Fruit fly (Drosophila melanogaster): ENCODE measurements around the gene Zip89B.

Zip89B gene

DNA sequence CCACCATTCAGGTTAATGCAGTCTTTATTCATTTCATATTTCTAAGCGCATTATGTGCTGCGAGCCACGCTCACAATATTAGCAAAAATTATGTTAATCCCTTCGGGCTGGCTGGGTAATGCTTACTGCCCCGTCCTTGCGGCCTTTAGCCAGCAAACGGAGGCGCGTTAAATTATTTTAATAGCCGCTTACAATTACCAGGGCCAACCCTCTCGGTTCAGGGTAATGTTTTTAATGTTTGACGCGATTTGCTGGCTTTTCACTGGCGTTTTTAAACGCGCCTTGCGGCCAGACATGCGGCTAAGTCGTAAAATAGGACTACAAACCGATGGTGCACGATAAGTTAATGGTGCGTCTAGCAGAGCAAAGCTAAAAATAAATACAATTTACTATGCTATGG lies 29.2 kb downstream of the Zip89B start:
- TF ChIP-seq CG7101 (tag; optimal IDR thresholded peaks at IDR 0.05) (no peak), ovo (GFP tag; optimal IDR thresholded peaks at IDR 0.05) (no peak), CG7045 (GFP tag; optimal IDR thresholded peaks at IDR 0.05) (no peak), CG12768 (GFP tag; optimal IDR thresholded peaks at IDR 0.05) (no peak), cic (GFP tag; optimal IDR thresholded peaks at IDR 0.05) (no peak), tj (GFP tag; optimal IDR thresholded peaks at IDR 0.05) (no peak), toe (GFP tag; optimal IDR thresholded peaks at IDR 0.05) (no peak)

DNA sequence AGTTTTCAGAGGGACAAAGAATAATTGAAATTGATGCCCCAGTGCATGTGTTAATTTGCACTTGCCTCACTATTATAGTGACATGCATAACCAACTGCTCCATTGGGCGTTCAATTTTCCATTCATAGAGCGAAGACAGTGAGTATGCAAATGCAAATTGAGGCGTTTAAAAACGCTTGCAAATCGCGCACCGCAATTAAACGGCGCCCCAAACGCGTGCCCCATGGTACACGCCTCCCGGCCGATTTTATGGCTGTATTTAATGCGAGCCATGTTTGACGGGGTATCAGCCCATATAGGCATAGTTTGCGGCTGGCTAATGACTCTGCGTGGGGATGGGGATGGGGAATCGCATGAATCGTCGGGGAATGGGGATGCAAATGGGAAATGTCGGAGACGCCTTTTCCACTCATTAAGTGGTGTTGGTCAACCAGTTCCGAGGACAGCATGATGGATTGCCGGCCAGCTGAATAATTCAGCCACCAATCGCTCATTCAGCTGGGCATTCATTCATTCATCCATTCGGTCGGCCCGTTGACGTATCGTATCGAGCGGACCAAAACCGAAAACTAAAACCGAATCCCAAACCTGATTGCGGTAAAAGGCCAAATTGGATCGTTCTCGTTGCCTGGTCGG lies 30.0 kb downstream of the Zip89B start:
- TF ChIP-seq CG14711 (tag; optimal IDR thresholded peaks at IDR 0.05) (no peak), cic (GFP tag; optimal IDR thresholded peaks at IDR 0.05) (no peak), Crg-1 (GFP tag; optimal IDR thresholded peaks at IDR 0.05) (no peak), Clk (GFP tag; optimal IDR thresholded peaks at IDR 0.05) (no peak), Mnt (GFP tag; optimal IDR thresholded peaks at IDR 0.05) (no peak), CG5204 (GFP tag; optimal IDR thresholded peaks at IDR 0.05) (no peak), CG11617 (GFP tag; optimal IDR thresholded peaks at IDR 0.05) (no peak)

DNA sequence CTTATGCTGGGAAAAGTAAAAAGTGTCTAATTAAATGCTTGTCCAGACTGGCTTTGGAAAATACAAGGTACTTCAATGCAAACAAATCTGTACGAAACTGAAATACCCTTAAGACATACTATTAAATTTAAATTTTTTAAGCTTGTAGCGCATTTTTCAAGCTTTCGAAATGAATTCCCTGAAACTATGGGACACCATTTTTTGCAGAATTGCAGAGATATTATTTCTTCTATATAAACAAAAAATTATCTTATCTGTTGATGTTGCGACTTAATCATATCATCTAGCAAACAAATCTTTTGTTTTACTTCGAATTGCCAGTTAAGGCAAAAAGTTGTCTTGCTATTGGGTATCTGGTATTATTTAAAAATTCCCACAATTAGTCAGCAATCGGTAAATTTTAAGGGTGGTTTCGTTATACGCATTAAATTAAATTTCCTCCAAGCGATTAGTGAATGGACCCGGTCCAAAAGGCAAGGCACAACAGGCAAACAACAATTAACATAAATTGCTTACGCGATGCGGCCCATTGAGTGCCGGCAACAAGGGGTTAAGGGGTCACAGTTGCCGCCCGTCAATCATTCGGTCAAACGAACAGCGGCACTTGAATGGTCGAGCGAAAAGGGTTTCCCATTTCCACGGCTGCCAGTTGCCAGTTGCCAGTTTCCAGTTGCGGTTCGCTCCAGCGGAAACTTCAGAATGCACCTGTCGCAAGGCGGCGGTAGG lies 30.9 kb downstream of the Zip89B start:
- TF ChIP-seq Mnt (GFP tag; optimal IDR thresholded peaks at IDR 0.05) (no peak), Crg-1 (GFP tag; optimal IDR thresholded peaks at IDR 0.05) (no peak), CG5204 (GFP tag; optimal IDR thresholded peaks at IDR 0.05) (no peak), CG33017 (tag; optimal IDR thresholded peaks at IDR 0.05) (peak; percentile 10), CG14711 (tag; optimal IDR thresholded peaks at IDR 0.05) (no peak), CG12768 (GFP tag; optimal IDR thresholded peaks at IDR 0.05) (peak; percentile 24), Clk (GFP tag; optimal IDR thresholded peaks at IDR 0.05) (no peak), toe (GFP tag; optimal IDR thresholded peaks at IDR 0.05) (no peak), cic (GFP tag; optimal IDR thresholded peaks at IDR 0.05) (no peak), CG1620 (GFP tag; optimal IDR thresholded peaks at IDR 0.05) (no peak), CG7101 (tag; optimal IDR thresholded peaks at IDR 0.05) (no peak), Hr96 (GFP tag; optimal IDR thresholded peaks at IDR 0.05) (no peak), tj (GFP tag; optimal IDR thresholded peaks at IDR 0.05) (peak; percentile 28), CG11617 (GFP tag; optimal IDR thresholded peaks at IDR 0.05) (no peak), bab1 (GFP tag; optimal IDR thresholded peaks at IDR 0.05) (no peak), pad (GFP tag; optimal IDR thresholded peaks at IDR 0.05) (no peak), ovo (GFP tag; optimal IDR thresholded peaks at IDR 0.05) (no peak), cnc (optimal IDR thresholded peaks at IDR 0.05) (no peak), CG7045 (GFP tag; optimal IDR thresholded peaks at IDR 0.05) (no peak), kay (GFP tag; ENCODE audit: borderline replicate concordance) (peak; percentile 86)

- TF ChIP-seq CG7045 (GFP tag; optimal IDR thresholded peaks at IDR 0.05), result no peak
- no peak for TF ChIP-seq CG5204 (GFP tag; optimal IDR thresholded peaks at IDR 0.05)
- TF ChIP-seq cic (GFP tag; optimal IDR thresholded peaks at IDR 0.05), result no peak
- TF ChIP-seq Clk (GFP tag; optimal IDR thresholded peaks at IDR 0.05), result no peak
Measured at dm6 chr3R:16337053-16337385, 31.5 kb downstream of the Zip89B start.

- TF ChIP-seq Hr96 (GFP tag; optimal IDR thresholded peaks at IDR 0.05) (no peak), pad (GFP tag; optimal IDR thresholded peaks at IDR 0.05) (no peak), Crg-1 (GFP tag; optimal IDR thresholded peaks at IDR 0.05) (no peak), bab1 (GFP tag; optimal IDR thresholded peaks at IDR 0.05) (no peak), CG12768 (GFP tag; optimal IDR thresholded peaks at IDR 0.05) (no peak), CG7101 (tag; optimal IDR thresholded peaks at IDR 0.05) (no peak), cic (GFP tag; optimal IDR thresholded peaks at IDR 0.05) (no peak), CG5204 (GFP tag; optimal IDR thresholded peaks at IDR 0.05) (no peak), cnc (optimal IDR thresholded peaks at IDR 0.05) (no peak), CG14711 (tag; optimal IDR thresholded peaks at IDR 0.05) (no peak), CG11617 (GFP tag; optimal IDR thresholded peaks at IDR 0.05) (no peak), kay (GFP tag; ENCODE audit: borderline replicate concordance) (no peak), toe (GFP tag; optimal IDR thresholded peaks at IDR 0.05) (no peak), CG33017 (tag; optimal IDR thresholded peaks at IDR 0.05) (no peak), Clk (GFP tag; optimal IDR thresholded peaks at IDR 0.05) (no peak), CG7045 (GFP tag; optimal IDR thresholded peaks at IDR 0.05) (no peak), CG1620 (GFP tag; optimal IDR thresholded peaks at IDR 0.05) (no peak), tj (GFP tag; optimal IDR thresholded peaks at IDR 0.05) (no peak)
Measured at dm6 chr3R:16337863-16338262, 32.3 kb downstream of the Zip89B start.

- TF ChIP-seq pad (GFP tag; optimal IDR thresholded peaks at IDR 0.05) (peak; percentile 15), cic (GFP tag; optimal IDR thresholded peaks at IDR 0.05) (peak; percentile 37), CG33017 (tag; optimal IDR thresholded peaks at IDR 0.05) (peak; percentile 3), bab1 (GFP tag; optimal IDR thresholded peaks at IDR 0.05) (peak; percentile 60), Crg-1 (GFP tag; optimal IDR thresholded peaks at IDR 0.05) (no peak), Mnt (GFP tag; optimal IDR thresholded peaks at IDR 0.05) (peak; percentile 65), CG7045 (GFP tag; optimal IDR thresholded peaks at IDR 0.05) (no peak)
Measured at dm6 chr3R:16338342-16338741, 32.8 kb downstream of the Zip89B start.

- TF ChIP-seq CG33017 (tag; optimal IDR thresholded peaks at IDR 0.05), result no peak
- TF ChIP-seq CG12768 (GFP tag; optimal IDR thresholded peaks at IDR 0.05), result no peak
- TF ChIP-seq Crg-1 (GFP tag; optimal IDR thresholded peaks at IDR 0.05), result no peak
- TF ChIP-seq cic (GFP tag; optimal IDR thresholded peaks at IDR 0.05), result no peak
- TF ChIP-seq Hr96 (GFP tag; optimal IDR thresholded peaks at IDR 0.05), result no peak
- TF ChIP-seq CG5204 (GFP tag; optimal IDR thresholded peaks at IDR 0.05), result no peak
- TF ChIP-seq kay (GFP tag; ENCODE audit: borderline replicate concordance), result no peak
- no peak for TF ChIP-seq Mnt (GFP tag; optimal IDR thresholded peaks at IDR 0.05)
- no peak for TF ChIP-seq bab1 (GFP tag; optimal IDR thresholded peaks at IDR 0.05)
- no peak for TF ChIP-seq CG1620 (GFP tag; optimal IDR thresholded peaks at IDR 0.05)
- TF ChIP-seq ovo (GFP tag; optimal IDR thresholded peaks at IDR 0.05), result no peak
- no peak for TF ChIP-seq CG14711 (tag; optimal IDR thresholded peaks at IDR 0.05)
- no peak for TF ChIP-seq cnc (optimal IDR thresholded peaks at IDR 0.05)
Measured at dm6 chr3R:16339475-16339874, 33.9 kb downstream of the Zip89B start, which contains the start of gene Sulf1. Sulf1 (minus strand) TSS chr3R:16339575.
